Fruit fly (Drosophila melanogaster) whole organism, embryonic: Measurements from ENCODE around the gene Gcat.

Experiments
- CG11398 ChIP-seq: fragments of 200-800 bp; sonication (Bioruptor generic); optimal IDR thresholded peaks from 2 replicates; lab custom pipeline; 2016; ENCODE audit warnings: missing biosample characterization, missing genetic modification characterization
- CG4328 ChIP-seq: fragments of 200-800 bp; sonication (Bioruptor generic); optimal IDR thresholded peaks from 3 replicates; lab custom pipeline; 2017; ENCODE audit warnings: missing biosample characterization, missing genetic modification reagents, missing genetic modification characterization
- CG7963 ChIP-seq: fragments of 200-800 bp; sonication (Bioruptor generic); IDR thresholded peaks from 3 replicates; pipeline ENCODE4 v1.3.6; 2022; ENCODE audit warnings: missing biosample characterization, missing genetic modification characterization; ENCODE audit not compliant: partially characterized antibody
- Sox102F ChIP-seq: fragments of 200-800 bp; sonication (Bioruptor generic); optimal IDR thresholded peaks from 2 replicates; lab custom pipeline; 2018; ENCODE audit warnings: missing biosample characterization, mild to moderate bottlenecking, missing genetic modification characterization, moderate library complexity
- fru ChIP-seq: fragments of >200 bp; optimal IDR thresholded peaks from 2 replicates; lab custom pipeline; 2017
- sd ChIP-seq: fragments of 200-800 bp; sonication (Bioruptor generic); optimal IDR thresholded peaks from 3 replicates; lab custom pipeline; 2018; ENCODE audit warnings: missing biosample characterization, mild to moderate bottlenecking, missing genetic modification characterization, moderate library complexity
- trh ChIP-seq: fragments of 200-800 bp; sonication (Bioruptor generic); optimal IDR thresholded peaks from 2 replicates; lab custom pipeline; 2016; ENCODE audit warnings: missing biosample characterization, missing genetic modification characterization
- twi ChIP-seq: fragments of 200-800 bp; optimal IDR thresholded peaks from 2 replicates; lab custom pipeline; 2019; ENCODE audit warnings: missing biosample characterization, mild to moderate bottlenecking, missing genetic modification characterization, moderate library complexity

DNA sequence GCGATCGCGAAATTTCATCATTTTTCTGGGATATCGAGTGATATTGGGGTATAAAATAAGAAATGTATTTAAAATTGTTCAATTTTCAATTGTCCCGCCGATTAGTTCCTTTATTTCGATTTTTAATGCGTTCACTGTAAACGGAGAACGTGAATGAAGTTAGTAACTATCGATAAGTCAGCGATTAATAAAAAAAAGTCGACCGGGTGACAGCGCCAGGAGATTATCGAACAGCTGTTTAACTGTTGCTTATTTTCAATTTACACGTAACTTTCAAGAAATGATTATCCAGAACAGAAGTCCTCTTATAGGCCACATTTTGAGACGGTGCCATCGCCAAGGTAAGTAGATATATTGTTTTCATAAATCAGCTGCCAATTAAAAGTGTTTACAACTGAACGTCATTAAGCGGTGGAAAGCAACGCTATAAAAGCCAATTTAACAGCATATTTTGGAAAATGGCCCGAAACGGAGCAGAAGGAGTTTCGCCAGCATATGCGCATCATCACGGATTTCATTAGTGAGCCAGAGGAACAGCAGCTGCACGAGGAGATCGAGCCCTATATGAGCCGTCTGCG, 14.6 kb upstream of the Gcat start, which contains the start of gene CG14130:
- TF ChIP-seq CG11398 (GFP tag; lab: Kevin White, UChicago) (no peak), fru (no peak), trh (no peak), CG4328 (no peak), twi (tag; lab: Kevin White, UChicago) (no peak), Sox102F (no peak), CG7963 (GFP tag; lab: Robert Waterston, UW) (peak; percentile 91), sd (tag; lab: Kevin White, UChicago) (no peak)
